Fruit fly (Drosophila melanogaster): ENCODE results near the gene Saysd1.

Saysd1 gene

dm6 chr3R:25258628-25259240 is 43.7 kb upstream of the Saysd1 start, which contains the start of gene CG11857 (continued):
- peak; percentile 98 for TF ChIP-seq CG14710 (tag; optimal IDR thresholded peaks at IDR 0.05)
- TF ChIP-seq CG3847 (GFP tag; IDR thresholded peaks at IDR 0.05) = peak; percentile 99
- TF ChIP-seq Chrac-16 (GFP tag; optimal IDR thresholded peaks at IDR 0.05) = peak; percentile 99
- TF ChIP-seq ro (GFP tag; IDR thresholded peaks at IDR 0.05) = peak; percentile 98
- peak; percentile 98 for TF ChIP-seq CG8765 (GFP tag; IDR thresholded peaks at IDR 0.05)
- TF ChIP-seq bbx (GFP tag; IDR thresholded peaks at IDR 0.05; ENCODE audit: partially characterized antibody) = peak; percentile 98
- TF ChIP-seq Abd-B (GFP tag; optimal IDR thresholded peaks at IDR 0.05) = peak; percentile 99

dm6 chr3R:25249145-25250141 is 34.5 kb upstream of the Saysd1 start, which contains the start of gene Nup358:
TSS of gene Nup358 (plus strand) at chr3R:25249348.
- TF ChIP-seq gfzf (GFP tag; optimal IDR thresholded peaks at IDR 0.05) (peak; percentile 25), fd102C (GFP tag; optimal IDR thresholded peaks at IDR 0.05) (no peak), CG9797 (GFP tag; optimal IDR thresholded peaks at IDR 0.05) (peak; percentile 8), CG9932 (GFP tag; IDR thresholded peaks at IDR 0.05) (peak; percentile 64), CG34224 (GFP tag; IDR thresholded peaks at IDR 0.05; ENCODE audit: partially characterized antibody) (peak; percentile 98), ato (GFP tag; IDR thresholded peaks at IDR 0.05; ENCODE audit: partially characterized antibody) (peak; percentile 99), twi (tag; optimal IDR thresholded peaks at IDR 0.05) (no peak), Dp (GFP tag; optimal IDR thresholded peaks at IDR 0.05) (peak; percentile 51), hth (optimal IDR thresholded peaks at IDR 0.05) (no peak), Myb (GFP tag; optimal IDR thresholded peaks at IDR 0.05) (peak; percentile 9), scrt (GFP tag; optimal IDR thresholded peaks at IDR 0.05) (no peak), pho (GFP tag; optimal IDR thresholded peaks at IDR 0.05) (peak; percentile 5), CG30020 (tag; optimal IDR thresholded peaks at IDR 0.05) (peak; percentile 35), hb (GFP tag; IDR thresholded peaks at IDR 0.05; ENCODE audit: partially characterized antibody) (peak; percentile 99), B-H2 (GFP tag; optimal IDR thresholded peaks at IDR 0.05) (peak; percentile 55), CG30403 (GFP tag; optimal IDR thresholded peaks at IDR 0.05) (peak; percentile 20), CG6813 (GFP tag; optimal IDR thresholded peaks at IDR 0.05) (no peak), D19A (tag; optimal IDR thresholded peaks at IDR 0.05) (no peak), dysf (GFP tag; IDR thresholded peaks at IDR 0.05) (no peak), Aef1 (GFP tag; IDR thresholded peaks at IDR 0.05) (no peak), CG13424 (tag; optimal IDR thresholded peaks at IDR 0.05) (no peak), nerfin-1 (tag; optimal IDR thresholded peaks at IDR 0.05) (peak; percentile 98), Xbp1 (GFP tag; optimal IDR thresholded peaks at IDR 0.05) (peak; percentile 38), lmd (GFP tag; IDR thresholded peaks at IDR 0.05) (no peak), tll (GFP tag; optimal IDR thresholded peaks at IDR 0.05) (no peak), Hand (GFP tag; optimal IDR thresholded peaks at IDR 0.05) (no peak), CG13894 (tag; optimal IDR thresholded peaks at IDR 0.05) (no peak), CG34422 (GFP tag; IDR thresholded peaks at IDR 0.05) (peak; percentile 79; the same call in 2 of the 3 replicates), zfh1 (GFP tag; IDR thresholded peaks at IDR 0.05) (no peak), tin (GFP tag; optimal IDR thresholded peaks at IDR 0.05) (no peak), ewg (GFP tag; optimal IDR thresholded peaks at IDR 0.05) (no peak), MBD-R2 (GFP tag; IDR thresholded peaks at IDR 0.05) (peak; percentile 40), CG2129 (GFP tag; IDR thresholded peaks at IDR 0.05; ENCODE audit: partially characterized antibody) (peak; percentile 96), CG34376 (GFP tag; optimal IDR thresholded peaks at IDR 0.05) (peak; percentile 30), CG15073 (GFP tag; optimal IDR thresholded peaks at IDR 0.05) (no peak), CG8924 (tag; optimal IDR thresholded peaks at IDR 0.05) (peak; percentile 32), CG15601 (tag; optimal IDR thresholded peaks at IDR 0.05) (peak; percentile 37), eve (GFP tag; optimal IDR thresholded peaks at IDR 0.05) (no peak)

Measured in whole organism, embryonic.